Worm (Caenorhabditis elegans): ENCODE measurements around the gene T06D4.6.

Gene T06D4.6

ce11 chrII:3383116-3383515 lies 4.3 kb downstream of the T06D4.6 start:
- TF ChIP-seq dao-5 (tag; optimal IDR thresholded peaks at IDR 0.05) (no peak), him-1 (tag; optimal IDR thresholded peaks at IDR 0.05) (no peak), W03F9.2 (tag; optimal IDR thresholded peaks at IDR 0.05) (no peak)

- TF ChIP-seq dao-5 (tag; optimal IDR thresholded peaks at IDR 0.05) (no peak), him-1 (tag; optimal IDR thresholded peaks at IDR 0.05) (no peak), W03F9.2 (tag; optimal IDR thresholded peaks at IDR 0.05) (no peak)
Measured at ce11 chrII:3381510-3381909, 5.9 kb downstream of the T06D4.6 start, which contains the start of gene T06D4.1. Gene T06D4.1, plus strand, starts transcription at chrII:3381830.

ce11 chrII:3378275-3378674 lies 9.1 kb downstream of the T06D4.6 start, which contains the start of gene Y49F6C.2:
Gene Y49F6C.2, plus strand, starts transcription at chrII:3378575.
- TF ChIP-seq W03F9.2 (tag; optimal IDR thresholded peaks at IDR 0.05) = no peak
- TF ChIP-seq him-1 (tag; optimal IDR thresholded peaks at IDR 0.05) = no peak

- no peak for TF ChIP-seq W03F9.2 (tag; optimal IDR thresholded peaks at IDR 0.05)
- no peak for TF ChIP-seq dao-5 (tag; optimal IDR thresholded peaks at IDR 0.05)
- no peak for TF ChIP-seq him-1 (tag; optimal IDR thresholded peaks at IDR 0.05)
Measured at ce11 chrII:3376789-3377188, 10.6 kb downstream of the T06D4.6 start, which contains the start of gene bath-9. Gene bath-9, plus strand, starts transcription at chrII:3377089.

- TF ChIP-seq W03F9.2 (tag; optimal IDR thresholded peaks at IDR 0.05) = no peak
- no peak for TF ChIP-seq dao-5 (tag; optimal IDR thresholded peaks at IDR 0.05)
- TF ChIP-seq him-1 (tag; optimal IDR thresholded peaks at IDR 0.05) = no peak
Measured at ce11 chrII:3375302-3375701, 12.1 kb downstream of the T06D4.6 start.

- TF ChIP-seq him-1 (tag; optimal IDR thresholded peaks at IDR 0.05) = no peak
- no peak for TF ChIP-seq W03F9.2 (tag; optimal IDR thresholded peaks at IDR 0.05)
- TF ChIP-seq dao-5 (tag; optimal IDR thresholded peaks at IDR 0.05) = no peak
Measured at ce11 chrII:3374779-3375178, 12.6 kb downstream of the T06D4.6 start, which contains the start of gene bath-10. Gene bath-10, plus strand, starts transcription at chrII:3375079.

- TF ChIP-seq dao-5 (tag; optimal IDR thresholded peaks at IDR 0.05) (no peak), W03F9.2 (tag; optimal IDR thresholded peaks at IDR 0.05) (no peak), him-1 (tag; optimal IDR thresholded peaks at IDR 0.05) (no peak)
Measured at ce11 chrII:3373875-3374274, 13.5 kb downstream of the T06D4.6 start.

- TF ChIP-seq him-1 (tag; optimal IDR thresholded peaks at IDR 0.05) (no peak), dao-5 (tag; optimal IDR thresholded peaks at IDR 0.05) (no peak), W03F9.2 (tag; optimal IDR thresholded peaks at IDR 0.05) (no peak)
Measured at ce11 chrII:3371010-3371409, 16.4 kb downstream of the T06D4.6 start, which contains the start of gene bath-23. Gene bath-23, plus strand, starts transcription at chrII:3371310.

- no peak for TF ChIP-seq W03F9.2 (tag; optimal IDR thresholded peaks at IDR 0.05)
- TF ChIP-seq him-1 (tag; optimal IDR thresholded peaks at IDR 0.05) = no peak
- TF ChIP-seq dao-5 (tag; optimal IDR thresholded peaks at IDR 0.05) = no peak
Measured at ce11 chrII:3370061-3370460, 17.3 kb downstream of the T06D4.6 start, which contains the start of gene Y49F6C.8. Gene Y49F6C.8, minus strand, starts transcription at chrII:3370111.

- no peak for TF ChIP-seq dao-5 (tag; optimal IDR thresholded peaks at IDR 0.05)
- no peak for TF ChIP-seq him-1 (tag; optimal IDR thresholded peaks at IDR 0.05)
- TF ChIP-seq W03F9.2 (tag; optimal IDR thresholded peaks at IDR 0.05) = no peak
Measured at ce11 chrII:3368097-3368496, 19.3 kb downstream of the T06D4.6 start, which contains the start of gene Y49F6C.7. Gene Y49F6C.7, minus strand, starts transcription at chrII:3368197.

ce11 chrII:3367100-3367499 lies 20.3 kb downstream of the T06D4.6 start, which contains the start of gene Y49F6C.6:
Gene Y49F6C.6, minus strand, starts transcription at chrII:3367200.
- TF ChIP-seq him-1 (tag; optimal IDR thresholded peaks at IDR 0.05) (no peak), W03F9.2 (tag; optimal IDR thresholded peaks at IDR 0.05) (no peak), dao-5 (tag; optimal IDR thresholded peaks at IDR 0.05) (no peak)

- TF ChIP-seq dao-5 (tag; optimal IDR thresholded peaks at IDR 0.05) (no peak), W03F9.2 (tag; optimal IDR thresholded peaks at IDR 0.05) (no peak), him-1 (tag; optimal IDR thresholded peaks at IDR 0.05) (no peak)
Measured at ce11 chrII:3358834-3359233, 28.6 kb downstream of the T06D4.6 start, which contains the start of the genes lido-14 and bath-27. Gene lido-14, plus strand, starts transcription at chrII:3359134. Gene bath-27, plus strand, starts transcription at chrII:3359139.

ce11 chrII:3349820-3350291 lies 37.5 kb downstream of the T06D4.6 start, which contains the start of gene F14D2.8:
Gene F14D2.8, minus strand, starts transcription at chrII:3349870.
- TF ChIP-seq him-1 (tag; optimal IDR thresholded peaks at IDR 0.05) (no peak), dao-5 (tag; optimal IDR thresholded peaks at IDR 0.05) (no peak), W03F9.2 (tag; optimal IDR thresholded peaks at IDR 0.05) (no peak)

- TF ChIP-seq him-1 (tag; optimal IDR thresholded peaks at IDR 0.05) (no peak), dao-5 (tag; optimal IDR thresholded peaks at IDR 0.05) (no peak), W03F9.2 (tag; optimal IDR thresholded peaks at IDR 0.05) (no peak)
Measured at ce11 chrII:3347940-3348610, 39.3 kb downstream of the T06D4.6 start, which contains the start of the genes F14D2.14 and bath-29. Gene F14D2.14, minus strand, starts transcription at chrII:3347990. Gene bath-29, plus strand, starts transcription at chrII:3348560.
